Worm (Caenorhabditis elegans) whole organism, L4 larva: ENCODE data around the gene prp-19.

Experiments
- ZK546.5 ChIP-seq, 2 experiments: sonication (generic microtip); optimal IDR thresholded peaks; 2 replicates each; lab custom pipeline; 2017; ENCODE audit warnings: missing biosample characterization in 2 of 2, missing genetic modification characterization in 2 of 2
- aly-2 ChIP-seq: sonication (generic microtip); optimal IDR thresholded peaks from 2 replicates; lab custom pipeline; 2018; ENCODE audit warnings: missing biosample characterization, missing genetic modification characterization
- ama-1 ChIP-seq: fragments of 150-350 bp; optimal IDR thresholded peaks from 2 replicates; lab custom pipeline; 2014; ENCODE audit warnings: inconsistent platforms, mixed read lengths
- mdl-1 ChIP-seq, 2 experiments: fragments of 150-350 bp in 1 of 2; sonication (generic microtip) in 1 of 2; optimal IDR thresholded peaks; 2 replicates each; lab custom pipeline; 2014 to 2017; ENCODE audit warnings: missing biosample characterization in 2 of 2, missing genetic modification characterization in 2 of 2
- nhr-237 ChIP-seq: sonication (generic microtip); optimal IDR thresholded peaks from 2 replicates; lab custom pipeline; 2017; ENCODE audit warnings: missing biosample characterization, missing genetic modification characterization
- zfp-2 ChIP-seq: sonication (generic microtip); optimal IDR thresholded peaks from 2 replicates; lab custom pipeline; 2016; ENCODE audit warnings: mild to moderate bottlenecking, missing genetic modification characterization, missing compliant biosample characterization

DNA sequence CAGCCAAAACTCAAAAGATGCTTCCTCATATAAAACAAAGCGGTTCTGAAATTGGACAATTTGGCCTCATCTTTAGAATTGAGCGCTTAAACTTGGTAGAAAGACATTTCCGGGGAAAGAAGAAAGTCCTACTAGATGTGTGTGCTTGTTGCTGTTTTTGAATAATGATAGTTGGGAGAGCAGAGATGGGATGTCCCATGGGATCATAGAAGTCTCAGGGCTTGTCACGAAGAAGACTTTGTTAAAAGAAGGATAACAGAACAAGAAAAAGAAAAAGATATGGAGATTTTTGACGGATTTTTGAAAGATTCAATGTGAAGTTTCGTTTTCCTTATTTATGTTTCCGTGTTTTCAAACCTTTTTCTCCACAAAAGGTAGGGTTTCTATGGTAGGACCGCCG, 46.8 kb upstream of the prp-19 start, which contains the start of gene ZC155.2:
- no peak for TF ChIP-seq nhr-237
- no peak for TF ChIP-seq zfp-2 (tag; lab: Kevin White, UChicago)
- no peak for TF ChIP-seq mdl-1 (tag; optimal IDR thresholded peaks at IDR 0.05; lab: Kevin White, UChicago)
- no peak for TF ChIP-seq aly-2 (tag; lab: Kevin White, UChicago)
- TF ChIP-seq ZK546.5 (tag; optimal IDR thresholded peaks at IDR 0.05; lab: Kevin White, UChicago): no peak
- TF ChIP-seq ama-1 (lab: Kevin White, UChicago): no peak
